Worm (Caenorhabditis elegans) whole organism, mixed stage, embryonic: Measurements from ENCODE around the gene C24D10.49.

Experiments
- ces-1 ChIP-seq: fragments of 150-350 bp; optimal IDR thresholded peaks from 2 replicates; lab custom pipeline; 2014; ENCODE audit warnings: missing biosample characterization, missing genetic modification reagents, missing genetic modification characterization
- elt-1 ChIP-seq: sonication (generic microtip); optimal IDR thresholded peaks from 2 replicates; lab custom pipeline; 2017; ENCODE audit warnings: missing genetic modification characterization, mild to moderate bottlenecking, missing compliant biosample characterization, antibody characterized with exemption, moderate library complexity, borderline replicate concordance; ENCODE audit not compliant: insufficient read depth
- mab-5 ChIP-seq: fragments of 150-350 bp; optimal IDR thresholded peaks from 2 replicates; lab custom pipeline; 2014; ENCODE audit warnings: missing biosample characterization, missing genetic modification characterization
- nhr-12 ChIP-seq: fragments of 150-350 bp; optimal IDR thresholded peaks from 2 replicates; lab custom pipeline; 2014; ENCODE audit warnings: missing biosample characterization, missing genetic modification characterization
- nhr-28 ChIP-seq: fragments of 150-350 bp; optimal IDR thresholded peaks from 2 replicates; lab custom pipeline; 2014; ENCODE audit warnings: missing biosample characterization, missing genetic modification characterization

DNA sequence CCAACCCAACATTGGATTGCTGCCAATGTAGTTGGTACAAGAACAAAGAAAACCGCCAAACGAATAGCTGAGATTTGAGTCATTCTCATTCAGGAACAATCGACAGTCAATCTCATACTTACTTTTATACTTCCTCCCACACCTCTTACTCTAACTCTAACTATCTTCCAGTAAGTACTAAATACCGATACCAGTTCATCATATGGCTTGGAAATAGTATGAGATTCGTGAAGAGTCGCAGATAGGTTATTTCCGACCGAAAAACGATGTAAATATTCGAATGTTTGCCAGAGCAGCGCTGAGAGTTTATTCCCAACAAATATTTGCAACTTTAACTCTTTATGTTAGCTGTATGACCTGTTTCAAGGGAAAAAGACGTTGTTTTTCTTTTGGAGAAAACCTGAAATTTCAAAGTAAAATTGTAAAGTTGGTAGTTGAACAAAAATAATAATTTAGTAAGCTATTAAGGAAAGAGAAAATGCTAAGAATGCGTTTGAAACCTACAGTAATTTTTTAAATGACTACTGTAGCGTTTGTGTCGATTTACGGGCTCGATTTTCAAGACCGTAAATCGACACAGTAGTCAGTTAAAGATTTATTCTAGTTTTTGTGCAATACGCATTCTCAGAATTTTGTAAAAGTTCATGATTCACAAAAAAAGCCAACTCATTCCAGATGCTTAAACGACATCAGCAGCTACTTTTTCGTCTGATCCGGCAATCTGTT is 29.5 kb upstream of the C24D10.49 start, which contains the start of the genes W03F8.6 and mtrf-1L:
- no peak for TF ChIP-seq mab-5 (tag; lab: Kevin White, UChicago)
- no peak for TF ChIP-seq elt-1 (tag; lab: Kevin White, UChicago)
- no peak for TF ChIP-seq ces-1
- no peak for TF ChIP-seq nhr-12 (tag; lab: Kevin White, UChicago)
- no peak for TF ChIP-seq nhr-28
